Fruit fly (Drosophila melanogaster) whole organism: ENCODE measurements around the gene CG13284.
A peak's percentile ranks its signal among the peaks of the same experiment; 100 is the strongest.

Experiments
- CG8478 ChIP-seq: fragments of >200 bp; optimal IDR thresholded peaks from 2 replicates; lab custom pipeline; 2018; ENCODE audit warnings: inconsistent platforms
- Dll ChIP-seq: fragments of >200 bp; optimal IDR thresholded peaks from 2 replicates; lab custom pipeline; 2017
- EcR ChIP-seq, 2 experiments: fragments of >200 bp; optimal IDR thresholded peaks; 2 replicates each; lab custom pipeline; 2017; ENCODE audit warnings: missing biosample characterization in 2 of 2, missing genetic modification characterization in 2 of 2, missing genetic modification reagents in 2 of 2
- pan ChIP-seq: fragments of >200 bp; optimal IDR thresholded peaks from 2 replicates; lab custom pipeline; 2017
- psq ChIP-seq: fragments of >200 bp; optimal IDR thresholded peaks from 2 replicates; lab custom pipeline; 2017
- usp ChIP-seq: fragments of >200 bp; optimal IDR thresholded peaks from 2 replicates; lab custom pipeline; 2017; ENCODE audit warnings: missing biosample characterization, missing genetic modification characterization, mixed read lengths

Gene CG13284

dm6 chr2L:16818335-16818973 is 30.1 kb downstream of the CG13284 start:
- no peak for TF ChIP-seq usp

- TF ChIP-seq EcR (GFP tag; optimal IDR thresholded peaks at IDR 0.05; lab: Kevin White, UChicago) (no peak), Dll (lab: Kevin White, UChicago) (no peak), CG8478 (lab: Kevin White, UChicago) (no peak), psq (lab: Kevin White, UChicago) (no peak), usp (no peak), pan (lab: Kevin White, UChicago) (no peak)
Measured at dm6 chr2L:16817421-16818101, 31.0 kb downstream of the CG13284 start.

dm6 chr2L:16816750-16817087 is 31.8 kb downstream of the CG13284 start:
- TF ChIP-seq CG8478 (lab: Kevin White, UChicago) (no peak), psq (lab: Kevin White, UChicago) (no peak), EcR (GFP tag; optimal IDR thresholded peaks at IDR 0.05; lab: Kevin White, UChicago) (peak; percentile 49 to 63), usp (no peak), Dll (lab: Kevin White, UChicago) (no peak)

- TF ChIP-seq usp: no peak
- TF ChIP-seq psq (lab: Kevin White, UChicago): no peak
- TF ChIP-seq EcR (GFP tag; optimal IDR thresholded peaks at IDR 0.05; lab: Kevin White, UChicago): no peak
- no peak for TF ChIP-seq CG8478 (lab: Kevin White, UChicago)
- TF ChIP-seq Dll (lab: Kevin White, UChicago): no peak
- TF ChIP-seq pan (lab: Kevin White, UChicago): no peak
Measured at dm6 chr2L:16815989-16816749, 32.3 kb downstream of the CG13284 start, which contains the start of gene mdy. TSS of gene mdy (plus strand) at chr2L:16816660.

dm6 chr2L:16808752-16809151 is 39.8 kb downstream of the CG13284 start:
- TF ChIP-seq usp (no peak), EcR (GFP tag; optimal IDR thresholded peaks at IDR 0.05; lab: Kevin White, UChicago) (no peak), CG8478 (lab: Kevin White, UChicago) (no peak), psq (lab: Kevin White, UChicago) (no peak), Dll (lab: Kevin White, UChicago) (no peak), pan (lab: Kevin White, UChicago) (no peak)

dm6 chr2L:16804376-16804934 is 44.1 kb downstream of the CG13284 start, which contains the start of gene CG13272:
TSS of gene CG13272 (plus strand) at chr2L:16804884.
- no peak for TF ChIP-seq EcR (GFP tag; optimal IDR thresholded peaks at IDR 0.05; lab: Kevin White, UChicago)
- TF ChIP-seq Dll (lab: Kevin White, UChicago): no peak
- no peak for TF ChIP-seq CG8478 (lab: Kevin White, UChicago)
- no peak for TF ChIP-seq pan (lab: Kevin White, UChicago)
- no peak for TF ChIP-seq psq (lab: Kevin White, UChicago)
- TF ChIP-seq usp: no peak

- TF ChIP-seq pan (lab: Kevin White, UChicago) (no peak), usp (no peak), CG8478 (lab: Kevin White, UChicago) (no peak), psq (lab: Kevin White, UChicago) (no peak), EcR (GFP tag; optimal IDR thresholded peaks at IDR 0.05; lab: Kevin White, UChicago) (no peak), Dll (lab: Kevin White, UChicago) (no peak)
Measured at dm6 chr2L:16803638-16804037, 44.9 kb downstream of the CG13284 start.

dm6 chr2L:16801578-16802152 is 46.9 kb downstream of the CG13284 start:
- no peak for TF ChIP-seq Dll (lab: Kevin White, UChicago)
- TF ChIP-seq CG8478 (lab: Kevin White, UChicago): no peak
- TF ChIP-seq psq (lab: Kevin White, UChicago): no peak
- TF ChIP-seq usp: no peak
- no peak for TF ChIP-seq EcR (GFP tag; optimal IDR thresholded peaks at IDR 0.05; lab: Kevin White, UChicago)
- no peak for TF ChIP-seq pan (lab: Kevin White, UChicago)

- no peak for TF ChIP-seq Dll (lab: Kevin White, UChicago)
- TF ChIP-seq EcR (GFP tag; optimal IDR thresholded peaks at IDR 0.05; lab: Kevin White, UChicago): no peak
- no peak for TF ChIP-seq usp
- TF ChIP-seq pan (lab: Kevin White, UChicago): no peak
- TF ChIP-seq CG8478 (lab: Kevin White, UChicago): no peak
- no peak for TF ChIP-seq psq (lab: Kevin White, UChicago)
Measured at dm6 chr2L:16799496-16799895, 49.0 kb downstream of the CG13284 start.

- TF ChIP-seq pan (lab: Kevin White, UChicago): no peak
- no peak for TF ChIP-seq EcR (GFP tag; optimal IDR thresholded peaks at IDR 0.05; lab: Kevin White, UChicago)
- TF ChIP-seq psq (lab: Kevin White, UChicago): no peak
- TF ChIP-seq usp: no peak
- no peak for TF ChIP-seq Dll (lab: Kevin White, UChicago)
- no peak for TF ChIP-seq CG8478 (lab: Kevin White, UChicago)
Measured at dm6 chr2L:16798705-16799104, 49.8 kb downstream of the CG13284 start, which contains the start of gene Ugt37D1. TSS of gene Ugt37D1 (plus strand) at chr2L:16799025.

dm6 chr2L:16796104-16796645 is 52.3 kb downstream of the CG13284 start, which contains the start of gene Ugt37E1:
TSS of gene Ugt37E1 (plus strand) at chr2L:16796595.
- TF ChIP-seq usp (no peak), CG8478 (lab: Kevin White, UChicago) (no peak), pan (lab: Kevin White, UChicago) (no peak), EcR (GFP tag; optimal IDR thresholded peaks at IDR 0.05; lab: Kevin White, UChicago) (no peak), Dll (lab: Kevin White, UChicago) (no peak), psq (lab: Kevin White, UChicago) (no peak)
